Worm (Caenorhabditis elegans): Measurements from ENCODE around the gene C29F3.3.

The C29F3.3 gene

ce11 chrV:15306745-15307144 lies 40.4 kb downstream of the C29F3.3 start, which contains the start of gene T26H8.4:
Gene T26H8.4, minus strand, starts transcription at chrV:15306845.
- peak; percentile 66 for TF ChIP-seq pax-3 (tag; optimal IDR thresholded peaks at IDR 0.05)
- no peak for TF ChIP-seq ceh-82 (tag; optimal IDR thresholded peaks at IDR 0.05)

- TF ChIP-seq pax-3 (tag; optimal IDR thresholded peaks at IDR 0.05) (peak; percentile 46), fkh-8 (tag; optimal IDR thresholded peaks at IDR 0.05) (no peak)
Measured at ce11 chrV:15305502-15305901, 41.7 kb downstream of the C29F3.3 start, which contains the start of gene T26H8.5. Gene T26H8.5, minus strand, starts transcription at chrV:15305602.

DNA sequence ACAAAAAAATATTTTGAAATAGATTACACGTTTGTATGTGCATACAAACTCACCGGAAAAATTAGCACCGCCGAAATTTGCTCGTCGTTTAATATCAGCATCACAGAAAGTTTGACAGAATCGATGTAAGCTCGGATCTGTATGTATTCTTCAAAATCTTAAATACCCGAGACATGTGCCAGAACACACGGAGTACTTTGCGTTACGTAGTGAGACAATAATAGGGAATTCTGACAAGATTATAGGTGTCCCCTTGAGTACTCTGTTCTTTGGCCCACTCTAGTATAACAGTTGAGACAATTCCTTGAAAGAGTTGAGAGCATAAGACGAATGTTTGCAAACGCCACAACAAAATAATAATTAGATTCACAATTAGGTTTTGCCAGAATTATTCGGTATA lies 43.6 kb downstream of the C29F3.3 start, which contains the start of gene srx-48:
Gene srx-48 (minus strand): TSS at position 101 of the 400 bp plus-strand sequence.
- TF ChIP-seq nhr-11 (tag; optimal IDR thresholded peaks at IDR 0.05) (no peak), ces-1 (GFP tag; optimal IDR thresholded peaks at IDR 0.05) (no peak), nhr-77 (tag; optimal IDR thresholded peaks at IDR 0.05) (no peak), pax-3 (tag; optimal IDR thresholded peaks at IDR 0.05) (peak; percentile 67)

- TF ChIP-seq snpc-4 (tag; optimal IDR thresholded peaks at IDR 0.05) (no peak), irx-1 (tag; optimal IDR thresholded peaks at IDR 0.05) (no peak), ceh-8 (GFP tag; optimal IDR thresholded peaks at IDR 0.05) (no peak), mef-2 (tag; optimal IDR thresholded peaks at IDR 0.05) (no peak), zag-1 (tag; optimal IDR thresholded peaks at IDR 0.05) (no peak), lsy-2 (tag; optimal IDR thresholded peaks at IDR 0.05) (no peak), pax-3 (tag; optimal IDR thresholded peaks at IDR 0.05) (peak; percentile 88), C16A3.4 (tag; optimal IDR thresholded peaks at IDR 0.05) (no peak), jun-1 (tag; optimal IDR thresholded peaks at IDR 0.05) (peak; percentile 75), nhr-12 (tag; optimal IDR thresholded peaks at IDR 0.05) (no peak), C34B4.2 (tag; optimal IDR thresholded peaks at IDR 0.05) (no peak), pqm-1 (tag; optimal IDR thresholded peaks at IDR 0.05) (peak; percentile 90), nhr-19 (GFP tag; conservative IDR thresholded peaks at IDR 0.05) (no peak), unc-130 (tag; optimal IDR thresholded peaks at IDR 0.05) (no peak), lin-15B (tag; optimal IDR thresholded peaks at IDR 0.05) (no peak), ama-1 (optimal IDR thresholded peaks at IDR 0.05) (no peak), ztf-11 (tag; optimal IDR thresholded peaks at IDR 0.05) (no peak), snu-23 (GFP tag; optimal IDR thresholded peaks at IDR 0.05) (no peak), nhr-90 (tag; optimal IDR thresholded peaks at IDR 0.05; ENCODE audit: poor library complexity) (peak; percentile 19), hpl-2 (GFP tag; optimal IDR thresholded peaks at IDR 0.05) (no peak), swsn-7 (tag; optimal IDR thresholded peaks at IDR 0.05) (no peak), blmp-1 (tag; optimal IDR thresholded peaks at IDR 0.05) (no peak), pag-3 (tag; optimal IDR thresholded peaks at IDR 0.05; ENCODE audit: borderline replicate concordance, insufficient read depth) (no peak), ceh-63 (GFP tag; optimal IDR thresholded peaks at IDR 0.05) (no peak), egl-13 (tag; optimal IDR thresholded peaks at IDR 0.05) (no peak), hlh-4 (tag; optimal IDR thresholded peaks at IDR 0.05) (no peak), aly-2 (tag; optimal IDR thresholded peaks at IDR 0.05) (no peak), unc-62 (GFP tag; optimal IDR thresholded peaks at IDR 0.05) (no peak), fos-1 (tag; optimal IDR thresholded peaks at IDR 0.05) (no peak), alr-1 (tag; optimal IDR thresholded peaks at IDR 0.05; ENCODE audit: borderline replicate concordance) (no peak), unc-30 (tag; optimal IDR thresholded peaks at IDR 0.05) (no peak), sup-37 (GFP tag; optimal IDR thresholded peaks at IDR 0.05) (no peak), dpl-1 (GFP tag; optimal IDR thresholded peaks at IDR 0.05) (no peak), nhr-85 (tag) (no peak), nhr-47 (tag; optimal IDR thresholded peaks at IDR 0.05) (no peak), efl-1 (optimal IDR thresholded peaks at IDR 0.05) (no peak), efl-1 (GFP tag; optimal IDR thresholded peaks at IDR 0.05 in 1 of 2) (peak in 1 of 2 experiments; percentile 37), egl-27 (tag; optimal IDR thresholded peaks at IDR 0.05) (no peak), vab-15 (tag; optimal IDR thresholded peaks at IDR 0.05) (no peak), dsc-1 (tag; optimal IDR thresholded peaks at IDR 0.05) (no peak), ceh-88 (GFP tag; IDR thresholded peaks at IDR 0.05) (no peak), lin-14 (GFP tag; optimal IDR thresholded peaks at IDR 0.05) (no peak), lin-35 (GFP tag; optimal IDR thresholded peaks at IDR 0.05) (no peak)
Measured at ce11 chrV:15298597-15298996, 48.6 kb downstream of the C29F3.3 start, which contains the start of gene cpr-3. Gene cpr-3, minus strand, starts transcription at chrV:15298700.
